Worm (Caenorhabditis elegans): ENCODE measurements around the gene sri-37.

- no peak for TF ChIP-seq snpc-4 (tag; optimal IDR thresholded peaks at IDR 0.05)
- TF ChIP-seq zag-1 (tag; optimal IDR thresholded peaks at IDR 0.05): no peak
- no peak for TF ChIP-seq unc-39 (tag; optimal IDR thresholded peaks at IDR 0.05)
- no peak for TF ChIP-seq lsy-2 (tag; optimal IDR thresholded peaks at IDR 0.05)
- no peak for TF ChIP-seq mab-5 (tag; optimal IDR thresholded peaks at IDR 0.05)
- no peak for TF ChIP-seq skn-1 (tag; optimal IDR thresholded peaks at IDR 0.05)
- no peak for TF ChIP-seq unc-55 (GFP tag; optimal IDR thresholded peaks at IDR 0.05)
- no peak for TF ChIP-seq nhr-12 (tag; optimal IDR thresholded peaks at IDR 0.05)
- TF ChIP-seq lin-13 (GFP tag; optimal IDR thresholded peaks at IDR 0.05): no peak
- no peak for TF ChIP-seq ztf-11 (tag; optimal IDR thresholded peaks at IDR 0.05)
Observed at ce11 chrII:2640982-2641381, 11.6 kb downstream of the sri-37 start, which contains the start of gene F22E5.23.

All from whole organism, L2 larva.